Worm (Caenorhabditis elegans) whole organism, L4 larva: ENCODE data around the gene col-124.

Experiments
- D1046.2 ChIP-seq: fragments of 200-800 bp; sonication (Bioruptor generic); IDR thresholded peaks from 2 replicates; pipeline ENCODE4 v1.3.6; 2022; ENCODE audit warnings: missing genetic modification characterization, missing compliant biosample characterization
- F26F4.8 ChIP-seq: fragments of 200-800 bp; sonication (Bioruptor generic); conservative IDR thresholded peaks from 2 replicates; pipeline ENCODE4 v1.3.6; 2022; ENCODE audit warnings: missing genetic modification characterization, missing compliant biosample characterization
- Y48G9A.11 ChIP-seq: fragments of 200-800 bp; sonication (Bioruptor generic); IDR thresholded peaks from 2 replicates; pipeline ENCODE4 v1.3.6; 2022; ENCODE audit warnings: missing genetic modification reagents, missing genetic modification characterization, missing compliant biosample characterization
- Y75B8A.6 ChIP-seq: fragments of 200-800 bp; sonication (Bioruptor generic); IDR thresholded peaks from 2 replicates; pipeline ENCODE4 v1.3.6; 2022; ENCODE audit warnings: missing genetic modification reagents, missing genetic modification characterization, missing compliant biosample characterization
- aha-1 ChIP-seq: fragments of 150-350 bp; peaks from one replicate; lab custom pipeline; 2014; ENCODE audit warnings: missing biosample characterization, missing genetic modification characterization
- arid-1 ChIP-seq: fragments of 200-800 bp; sonication (Bioruptor generic); conservative IDR thresholded peaks from 2 replicates; pipeline ENCODE4 v1.3.6; 2022; ENCODE audit warnings: missing genetic modification reagents, missing genetic modification characterization, missing compliant biosample characterization
- ceh-20 ChIP-seq: fragments of 200-800 bp; sonication (Bioruptor generic); IDR thresholded peaks from 2 replicates; pipeline ENCODE4 v1.3.6; 2022; ENCODE audit warnings: missing genetic modification reagents, missing genetic modification characterization, missing compliant biosample characterization
- ceh-44 ChIP-seq: fragments of 200-800 bp; sonication (Bioruptor generic); IDR thresholded peaks from 2 replicates; pipeline ENCODE4 v1.3.6; 2022; ENCODE audit warnings: missing genetic modification reagents, missing genetic modification characterization, missing compliant biosample characterization
- ceh-82 ChIP-seq: sonication (generic microtip); optimal IDR thresholded peaks from 2 replicates; lab custom pipeline; 2017; ENCODE audit warnings: missing biosample characterization, missing genetic modification characterization
- daf-16 ChIP-seq, 3 experiments: sonication (generic microtip); optimal IDR thresholded peaks; 2 replicates each; lab custom pipeline; 2016 to 2017; ENCODE audit warnings: missing genetic modification characterization in 3 of 3, missing genetic modification reagents in 3 of 3, mild to moderate bottlenecking in 2 of 3, missing compliant biosample characterization in 2 of 3, missing biosample characterization in 1 of 3, moderate library complexity in 1 of 3
- dmd-6 ChIP-seq: fragments of 200-800 bp; sonication (Bioruptor generic); IDR thresholded peaks from 2 replicates; pipeline ENCODE4 v1.3.6; 2022; ENCODE audit warnings: missing genetic modification reagents, missing genetic modification characterization, missing compliant biosample characterization
- dpl-1 ChIP-seq: fragments of 150-350 bp; optimal IDR thresholded peaks from 2 replicates; lab custom pipeline; 2014; ENCODE audit warnings: missing biosample characterization, missing genetic modification reagents, missing genetic modification characterization
- dve-1 ChIP-seq: sonication (generic microtip); optimal IDR thresholded peaks from 2 replicates; lab custom pipeline; 2017; ENCODE audit warnings: antibody characterized with exemption, mild to moderate bottlenecking, missing genetic modification characterization, missing compliant biosample characterization; ENCODE audit not compliant: insufficient read depth
- egl-43 ChIP-seq: fragments of 200-800 bp; sonication (Bioruptor generic); IDR thresholded peaks from 2 replicates; pipeline ENCODE4 v1.3.6; 2022; ENCODE audit warnings: missing genetic modification reagents, missing genetic modification characterization, missing compliant biosample characterization
- fkh-10 ChIP-seq: fragments of 150-350 bp; optimal IDR thresholded peaks from 2 replicates; lab custom pipeline; 2014; ENCODE audit warnings: missing biosample characterization, missing genetic modification reagents, missing genetic modification characterization
- fos-1 ChIP-seq: fragments of 150-350 bp; optimal IDR thresholded peaks from 2 replicates; lab custom pipeline; 2014; ENCODE audit warnings: missing biosample characterization, missing genetic modification characterization
- gei-8 ChIP-seq: fragments of 200-800 bp; sonication (Bioruptor generic); optimal IDR thresholded peaks from 2 replicates; lab custom pipeline; 2018; ENCODE audit warnings: mild to moderate bottlenecking, missing genetic modification characterization, missing compliant biosample characterization
- hlh-11 ChIP-seq: fragments of 200-800 bp; sonication (Bioruptor generic); optimal IDR thresholded peaks from 2 replicates; lab custom pipeline; 2018; ENCODE audit warnings: mild to moderate bottlenecking, missing genetic modification characterization, missing compliant biosample characterization
- hlh-30 ChIP-seq: sonication (generic microtip); optimal IDR thresholded peaks from 2 replicates; lab custom pipeline; 2017; ENCODE audit warnings: antibody characterized with exemption, mild to moderate bottlenecking, missing genetic modification characterization, missing compliant biosample characterization; ENCODE audit not compliant: insufficient read depth
- hmg-1.1 ChIP-seq: fragments of 200-800 bp; sonication (Bioruptor generic); IDR thresholded peaks from 2 replicates; pipeline ENCODE4 v1.3.6; 2022; ENCODE audit warnings: missing genetic modification reagents, missing genetic modification characterization, missing compliant biosample characterization
- lim-7 ChIP-seq: fragments of 200-800 bp; sonication (Bioruptor generic); IDR thresholded peaks from 2 replicates; pipeline ENCODE4 v1.3.6; 2022; ENCODE audit warnings: missing genetic modification characterization, missing compliant biosample characterization
- lin-38 ChIP-seq: fragments of 200-800 bp; sonication (Bioruptor generic); IDR thresholded peaks from 2 replicates; pipeline ENCODE4 v1.3.6; 2022; ENCODE audit warnings: missing genetic modification reagents, missing genetic modification characterization, missing compliant biosample characterization
- lsy-2 ChIP-seq, 2 experiments: fragments of 150-350 bp in 1 of 2; sonication (generic microtip) in 1 of 2; optimal IDR thresholded peaks; 2 replicates each; lab custom pipeline; 2014 to 2017; ENCODE audit warnings: missing biosample characterization in 2 of 2, missing genetic modification characterization in 2 of 2
- madf-5 ChIP-seq, 2 experiments: fragments of 200-800 bp; sonication (Bioruptor generic); IDR thresholded peaks; 2 replicates each; pipeline ENCODE4 v1.3.6; 2022; ENCODE audit warnings: missing compliant biosample characterization in 2 of 2, missing genetic modification characterization in 2 of 2
- madf-9 ChIP-seq: fragments of 200-800 bp; sonication (Bioruptor generic); conservative IDR thresholded peaks from 2 replicates; pipeline ENCODE4 v1.3.6; 2022; ENCODE audit warnings: missing genetic modification reagents, missing genetic modification characterization, missing compliant biosample characterization
- mdt-29 ChIP-seq: fragments of 200-800 bp; sonication (Bioruptor generic); IDR thresholded peaks from 2 replicates; pipeline ENCODE4 v1.3.6; 2022; ENCODE audit warnings: missing genetic modification reagents, missing genetic modification characterization, missing compliant biosample characterization
- mxl-3 ChIP-seq: fragments of 200-800 bp; sonication (Bioruptor generic); optimal IDR thresholded peaks from 2 replicates; lab custom pipeline; 2018; ENCODE audit warnings: mild to moderate bottlenecking, missing genetic modification characterization, missing compliant biosample characterization
- nhr-10 ChIP-seq: fragments of 150-350 bp; optimal IDR thresholded peaks from 2 replicates; lab custom pipeline; 2014; ENCODE audit warnings: missing biosample characterization, missing genetic modification characterization
- nhr-102 ChIP-seq: sonication (generic microtip); optimal IDR thresholded peaks from 2 replicates; lab custom pipeline; 2016; ENCODE audit warnings: mild to moderate bottlenecking, missing genetic modification characterization, moderate library complexity, missing compliant biosample characterization
- nhr-11 ChIP-seq: fragments of 150-350 bp; optimal IDR thresholded peaks from 2 replicates; lab custom pipeline; 2014; ENCODE audit warnings: missing biosample characterization, missing genetic modification characterization
- nhr-77 ChIP-seq: fragments of 150-350 bp; optimal IDR thresholded peaks from 2 replicates; lab custom pipeline; 2014; ENCODE audit warnings: missing biosample characterization, missing genetic modification characterization
- pha-4 ChIP-seq, 2 experiments: fragments of 150-350 bp in 1 of 2; fragments of 200-800 bp in 1 of 2; sonication (Bioruptor generic) in 1 of 2; IDR thresholded peaks in 1 of 2; optimal IDR thresholded peaks in 1 of 2; 2 replicates each; pipeline versions ENCODE4 v1.3.6 to Lab custom; 2014 to 2022; ENCODE audit warnings: missing genetic modification characterization in 2 of 2, missing genetic modification reagents in 2 of 2, missing biosample characterization in 1 of 2, missing compliant biosample characterization in 1 of 2
- sdz-12 ChIP-seq: fragments of 200-800 bp; sonication (Bioruptor generic); optimal IDR thresholded peaks from 2 replicates; lab custom pipeline; 2018; ENCODE audit warnings: mild to moderate bottlenecking, missing genetic modification characterization, missing compliant biosample characterization
- set-16 ChIP-seq: fragments of 200-800 bp; sonication (Bioruptor generic); IDR thresholded peaks from 2 replicates; pipeline ENCODE4 v1.3.6; 2022; ENCODE audit warnings: missing genetic modification reagents, missing genetic modification characterization, missing compliant biosample characterization
- snpc-4 ChIP-seq: fragments of 150-350 bp; optimal IDR thresholded peaks from 2 replicates; lab custom pipeline; 2014; ENCODE audit warnings: missing biosample characterization, missing genetic modification characterization
- spr-3 ChIP-seq: fragments of 200-800 bp; sonication (Bioruptor generic); optimal IDR thresholded peaks from 2 replicates; lab custom pipeline; 2018; ENCODE audit warnings: mild to moderate bottlenecking, missing genetic modification characterization, missing compliant biosample characterization
- unc-39 ChIP-seq: sonication (generic microtip); optimal IDR thresholded peaks from 2 replicates; lab custom pipeline; 2017; ENCODE audit warnings: missing biosample characterization, missing genetic modification characterization
- unc-62 ChIP-seq, 3 experiments: fragments of 150-350 bp in 1 of 3; sonication (generic microtip); optimal IDR thresholded peaks in 2 of 3; peaks in 1 of 3; 1 replicate in 1 of 3; 2 replicates in 2 of 3; lab custom pipeline; 2014 to 2017; ENCODE audit warnings: missing biosample characterization in 3 of 3, missing genetic modification characterization in 3 of 3, missing genetic modification reagents in 3 of 3, missing genotype in 1 of 3
- zfp-3 ChIP-seq: fragments of 200-800 bp; sonication (Bioruptor generic); conservative IDR thresholded peaks from 2 replicates; pipeline ENCODE4 v1.3.6; 2022; ENCODE audit warnings: missing genetic modification reagents, missing genetic modification characterization, missing compliant biosample characterization

col-124 gene

DNA sequence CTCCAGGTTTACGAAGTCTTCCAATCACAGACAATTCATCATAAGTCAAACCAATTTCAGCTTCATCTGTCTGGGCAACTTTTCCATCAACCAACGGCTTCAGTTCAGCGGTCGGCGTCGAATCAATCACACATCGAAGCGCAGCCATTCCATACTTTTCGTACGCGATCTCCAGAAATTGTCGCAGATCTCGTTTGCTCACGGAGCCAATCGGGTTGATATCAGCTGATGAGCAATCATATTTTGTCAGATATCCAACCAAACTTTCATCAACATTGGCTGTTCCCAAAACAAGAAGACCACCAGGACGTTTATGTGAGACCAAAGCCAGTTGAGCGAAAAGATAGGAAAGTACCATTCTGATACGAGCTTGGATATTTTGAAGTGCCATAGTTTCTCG is 858 bp upstream of the col-124 start:
- TF ChIP-seq unc-62 (GFP tag; optimal IDR thresholded peaks at IDR 0.05 in 1 of 2; lab: Kevin White, UChicago): peak in 1 of 2 experiments; percentile 95
- TF ChIP-seq unc-62 (tag; optimal IDR thresholded peaks at IDR 0.05; lab: Kevin White, UChicago): no peak
- TF ChIP-seq mdt-29: no peak
- TF ChIP-seq, all 104 proteins: peak for 1

DNA sequence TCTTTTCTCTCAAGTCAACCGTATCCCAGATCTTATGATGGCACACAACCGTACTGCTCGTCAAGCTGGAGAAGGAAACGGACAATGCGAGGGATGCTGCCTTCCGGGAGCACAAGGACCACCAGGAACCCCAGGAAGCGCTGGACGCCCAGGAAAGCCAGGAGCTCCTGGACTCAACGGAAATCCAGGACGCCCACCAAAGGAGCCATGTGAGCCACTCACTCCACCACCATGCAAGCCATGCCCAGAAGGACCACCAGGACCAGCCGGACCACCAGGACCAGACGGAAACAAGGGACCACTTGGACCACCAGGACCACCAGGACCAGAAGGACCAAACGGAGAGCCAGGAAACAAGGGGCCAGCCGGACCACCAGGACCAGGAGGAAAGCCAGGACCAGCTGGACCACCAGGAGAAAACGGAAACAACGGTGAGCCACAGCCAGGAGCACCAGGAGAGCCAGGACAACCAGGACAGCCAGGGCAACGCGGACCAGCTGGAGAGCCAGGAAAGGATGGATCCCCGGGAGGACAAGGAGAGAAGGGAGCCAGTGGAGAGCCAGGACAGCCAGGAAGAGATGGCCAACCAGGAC is 549 bp downstream of the col-124 start:
- TF ChIP-seq nhr-10 (tag; lab: Kevin White, UChicago): no peak
- TF ChIP-seq madf-5 (GFP tag; IDR thresholded peaks at IDR 0.05; lab: Robert Waterston, UW): peak in 1 of 2 experiments; percentile 80; a peak in 1 of 4 replicates
- TF ChIP-seq fos-1 (tag; lab: Kevin White, UChicago): no peak
- TF ChIP-seq mxl-3 (GFP tag; lab: Kevin White, UChicago): no peak
- no peak for TF ChIP-seq dve-1
- no peak for TF ChIP-seq Y75B8A.6
- no peak for TF ChIP-seq nhr-102 (tag; lab: Kevin White, UChicago)
- peak; percentile 98 for TF ChIP-seq set-16 (GFP tag; lab: Robert Waterston, UW)
- TF ChIP-seq lin-38 (GFP tag; lab: Robert Waterston, UW): peak; percentile 19; the same call in 1 of the 2 replicates
- TF ChIP-seq zfp-3 (GFP tag; lab: Robert Waterston, UW): 0 out of 2 replicates have a peak, but pooled peaks have one; percentile 47
- TF ChIP-seq spr-3 (GFP tag; lab: Kevin White, UChicago): peak; percentile 35
- TF ChIP-seq ceh-82 (tag; lab: Kevin White, UChicago): no peak
- TF ChIP-seq Y48G9A.11 (GFP tag; lab: Robert Waterston, UW): 0 out of 2 replicates have a peak, but pooled peaks have one; percentile 36
- no peak for TF ChIP-seq unc-39 (tag; lab: Kevin White, UChicago)
- TF ChIP-seq, all 104 proteins: peak for 6

- TF ChIP-seq F26F4.8: no peak
- TF ChIP-seq pha-4 (GFP tag; IDR thresholded peaks at IDR 0.05; lab: Robert Waterston, UW): no peak
- no peak for TF ChIP-seq pha-4 (tag; optimal IDR thresholded peaks at IDR 0.05; lab: Kevin White, UChicago)
- TF ChIP-seq madf-9 (GFP tag; lab: Robert Waterston, UW): no peak
- no peak for TF ChIP-seq ceh-44 (GFP tag; lab: Robert Waterston, UW)
- TF ChIP-seq gei-8 (GFP tag; lab: Kevin White, UChicago): no peak
- TF ChIP-seq ceh-20: no peak
- TF ChIP-seq unc-62 (GFP tag; optimal IDR thresholded peaks at IDR 0.05 in 1 of 2; lab: Kevin White, UChicago): no peak
- TF ChIP-seq unc-62 (tag; optimal IDR thresholded peaks at IDR 0.05; lab: Kevin White, UChicago): no peak
- no peak for TF ChIP-seq snpc-4
Observed at ce11 chrIV:10219208-10219607, 3.0 kb downstream of the col-124 start, which contains the start of gene qns-1. qns-1 (minus strand) TSS chrIV:10219308.

DNA sequence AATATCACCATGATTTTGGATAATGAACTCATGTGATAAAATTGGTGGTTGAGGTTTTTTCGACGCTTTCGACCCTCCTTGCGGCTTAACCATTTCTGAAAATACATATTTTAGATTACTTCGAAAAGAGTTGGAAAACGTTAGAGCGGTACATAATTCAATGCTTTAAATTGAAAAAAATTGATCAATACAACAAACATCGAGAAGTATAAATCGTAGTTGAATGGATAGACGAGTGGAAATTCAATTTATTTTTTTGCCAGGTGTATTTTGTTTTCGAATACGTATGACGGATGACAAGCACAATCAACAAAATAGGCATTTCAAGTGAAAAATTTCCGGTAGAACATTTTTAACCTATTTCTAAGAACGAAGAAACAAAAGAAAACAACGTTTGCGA is 4.9 kb downstream of the col-124 start, which contains the start of gene tram-1:
TSS of gene tram-1 (minus strand) at position 101 of the 400 bp plus-strand sequence.
- TF ChIP-seq lim-7: no peak
- no peak for TF ChIP-seq fkh-10 (GFP tag; lab: Kevin White, UChicago)
- no peak for TF ChIP-seq D1046.2 (GFP tag; lab: Robert Waterston, UW)
- TF ChIP-seq, all 104 proteins: peak for 0

- TF ChIP-seq nhr-11 (tag; lab: Kevin White, UChicago) (peak; percentile 36), lsy-2 (tag; optimal IDR thresholded peaks at IDR 0.05; lab: Kevin White, UChicago) (peak; percentile 79 to 97), unc-62 (GFP tag; optimal IDR thresholded peaks at IDR 0.05 in 1 of 2; lab: Kevin White, UChicago) (peak in 1 of 2 experiments; percentile 98), unc-62 (tag; optimal IDR thresholded peaks at IDR 0.05; lab: Kevin White, UChicago) (no peak), dve-1 (no peak), egl-43 (GFP tag; lab: Robert Waterston, UW) (no peak), sdz-12 (GFP tag; lab: Kevin White, UChicago) (no peak), D1046.2 (GFP tag; lab: Robert Waterston, UW) (no peak), arid-1 (GFP tag; lab: Robert Waterston, UW) (0 out of 2 replicates have a peak, but pooled peaks have one; percentile 38), hlh-11 (tag; lab: Kevin White, UChicago) (peak; percentile 81), mxl-3 (GFP tag; lab: Kevin White, UChicago) (peak; percentile 88), madf-9 (GFP tag; lab: Robert Waterston, UW) (no peak), hlh-30 (tag; lab: Kevin White, UChicago) (peak; percentile 58), dmd-6 (GFP tag; lab: Robert Waterston, UW) (peak; percentile 48; the same call in 1 of the 2 replicates), daf-16 (GFP tag; optimal IDR thresholded peaks at IDR 0.05; lab: Kevin White, UChicago) (peak in 1 of 2 experiments; percentile 7), daf-16 (tag; optimal IDR thresholded peaks at IDR 0.05; lab: Kevin White, UChicago) (peak; percentile 45), dpl-1 (GFP tag; lab: Kevin White, UChicago) (peak; percentile 75), hmg-1.1 (GFP tag; lab: Robert Waterston, UW) (peak; percentile 68), aha-1 (tag; lab: Kevin White, UChicago) (peak; percentile 95), lim-7 (no peak), unc-39 (tag; lab: Kevin White, UChicago) (no peak), nhr-77 (tag; lab: Kevin White, UChicago) (no peak)
Observed at ce11 chrIV:10222122-10222589, 5.9 kb downstream of the col-124 start, which contains the start of gene C24F3.2. C24F3.2 (plus strand) TSS chrIV:10222539.
